Worm (Caenorhabditis elegans) whole organism, L1 larva: Measurements from ENCODE around the gene hil-3.

Experiments used
- F16B12.6 ChIP-seq: fragments of 150-350 bp; optimal IDR thresholded peaks from 2 replicates; lab custom pipeline; 2014; ENCODE audit warnings: missing biosample characterization, missing genetic modification characterization
- alr-1 ChIP-seq: fragments of 200-800 bp; sonication (Bioruptor generic); optimal IDR thresholded peaks from 2 replicates; lab custom pipeline; 2018; ENCODE audit warnings: borderline replicate concordance, mild to moderate bottlenecking, missing genetic modification characterization, missing compliant biosample characterization
- lin-39 ChIP-seq: fragments of 150-350 bp; optimal IDR thresholded peaks from 2 replicates; lab custom pipeline; 2014; ENCODE audit warnings: missing biosample characterization, missing genetic modification reagents, missing genetic modification characterization
- lir-3 ChIP-seq: sonication (generic microtip); optimal IDR thresholded peaks from 2 replicates; lab custom pipeline; 2016; ENCODE audit warnings: mild to moderate bottlenecking, missing genetic modification characterization, moderate library complexity, missing compliant biosample characterization; ENCODE audit not compliant: poor library complexity
- pag-3 ChIP-seq: sonication (generic microtip); optimal IDR thresholded peaks from 2 replicates; lab custom pipeline; 2017; ENCODE audit warnings: missing genetic modification characterization, mild to moderate bottlenecking, missing compliant biosample characterization, antibody characterized with exemption, borderline replicate concordance; ENCODE audit not compliant: insufficient read depth
- ztf-11 ChIP-seq, 2 experiments: sonication (generic microtip); optimal IDR thresholded peaks; 2 replicates each; lab custom pipeline; 2016 to 2017; ENCODE audit warnings: missing genetic modification characterization in 2 of 2, missing biosample characterization in 1 of 2, missing compliant biosample characterization in 1 of 2
- ztf-4 ChIP-seq: fragments of 150-350 bp; optimal IDR thresholded peaks from 2 replicates; lab custom pipeline; 2014; ENCODE audit warnings: missing biosample characterization, missing genetic modification characterization

- TF ChIP-seq alr-1 (tag; lab: Kevin White, UChicago) = no peak
- no peak for TF ChIP-seq pag-3 (tag; lab: Kevin White, UChicago)
- TF ChIP-seq ztf-11 (tag; optimal IDR thresholded peaks at IDR 0.05; lab: Kevin White, UChicago) = no peak
- TF ChIP-seq lin-39 (tag; lab: Kevin White, UChicago) = no peak
- no peak for TF ChIP-seq lir-3 (tag; lab: Kevin White, UChicago)
- no peak for TF ChIP-seq F16B12.6
- no peak for TF ChIP-seq ztf-4 (tag; lab: Kevin White, UChicago)
Measured at ce11 chrX:8129543-8129942, 29.4 kb upstream of the hil-3 start, which contains the start of gene frpr-1.
